Fruit fly (Drosophila melanogaster) whole organism, wandering third instar larva: ENCODE results near the gene ftz-f1.
A peak's percentile ranks its signal among the peaks of the same experiment; 100 is the strongest.

Experiments used
- Abd-B ChIP-seq: fragments of >200 bp; optimal IDR thresholded peaks from 2 replicates; lab custom pipeline; 2017; ENCODE audit warnings: missing biosample characterization, missing genetic modification characterization
- CG32264 ChIP-seq: fragments of 200-800 bp; sonication (Bioruptor generic); optimal IDR thresholded peaks from 2 replicates; lab custom pipeline; 2016; ENCODE audit warnings: missing biosample characterization, missing genetic modification characterization
- CG9705 ChIP-seq: fragments of 200-800 bp; sonication (Bioruptor generic); optimal IDR thresholded peaks from 2 replicates; lab custom pipeline; 2018; ENCODE audit warnings: missing biosample characterization, mild to moderate bottlenecking, missing genetic modification characterization
- CrebA ChIP-seq: fragments of 200-800 bp; sonication (Bioruptor generic); optimal IDR thresholded peaks from 2 replicates; lab custom pipeline; 2016; ENCODE audit warnings: missing biosample characterization, mild to moderate bottlenecking, missing genetic modification characterization, borderline replicate concordance
- Dfd ChIP-seq: fragments of >200 bp; optimal IDR thresholded peaks from 2 replicates; lab custom pipeline; 2017; ENCODE audit warnings: missing biosample characterization, missing genetic modification characterization
- Dif ChIP-seq: fragments of 200-275, 200-300 bp; sonication (Bioruptor generic); optimal IDR thresholded peaks from 2 replicates; lab custom pipeline; 2018; ENCODE audit warnings: missing biosample characterization, missing genetic modification characterization; ENCODE audit not compliant: partially characterized antibody
- GATAd ChIP-seq: sonication (Bioruptor generic); optimal IDR thresholded peaks from 2 replicates; lab custom pipeline; 2016; ENCODE audit warnings: missing biosample characterization, missing genetic modification characterization
- HLH106 ChIP-seq: fragments of 200-800 bp; optimal IDR thresholded peaks from 3 replicates; lab custom pipeline; 2019; ENCODE audit warnings: missing biosample characterization, mild to moderate bottlenecking, missing genetic modification characterization, moderate library complexity
- Hnf4 ChIP-seq: fragments of 200-800 bp; sonication (Bioruptor generic); optimal IDR thresholded peaks from 2 replicates; lab custom pipeline; 2016; ENCODE audit warnings: missing biosample characterization, mild to moderate bottlenecking, missing genetic modification characterization
- Hr78 ChIP-seq: fragments of >200 bp; optimal IDR thresholded peaks from 2 replicates; lab custom pipeline; 2017; ENCODE audit warnings: missing biosample characterization, missing genetic modification characterization
- Hr83 ChIP-seq: fragments of 200-300 bp; sonication (Bioruptor generic); optimal IDR thresholded peaks from 2 replicates; lab custom pipeline; 2016; ENCODE audit warnings: missing biosample characterization, mild to moderate bottlenecking, missing genetic modification characterization, moderate library complexity; ENCODE audit not compliant: poor library complexity, severe bottlenecking
- Jra ChIP-seq: sonication (Bioruptor generic); optimal IDR thresholded peaks from 2 replicates; lab custom pipeline; 2016; ENCODE audit warnings: missing biosample characterization, missing genetic modification characterization
- Mio ChIP-seq: sonication (Bioruptor generic); optimal IDR thresholded peaks from 2 replicates; lab custom pipeline; 2016; ENCODE audit warnings: missing biosample characterization, missing genetic modification characterization
- Myc ChIP-seq: fragments of >200 bp; optimal IDR thresholded peaks from 2 replicates; lab custom pipeline; 2017
- N ChIP-seq: fragments of >200 bp; optimal IDR thresholded peaks from 2 replicates; lab custom pipeline; 2018; ENCODE audit warnings: missing biosample characterization, missing external identifiers, missing genetic modification characterization
- OdsH ChIP-seq: fragments of 200-800 bp; sonication (Bioruptor generic); optimal IDR thresholded peaks from 2 replicates; lab custom pipeline; 2016; ENCODE audit warnings: missing biosample characterization, mild to moderate bottlenecking, missing genetic modification characterization
- Rel ChIP-seq, 2 experiments: fragments of 200-800 bp; sonication (Bioruptor generic) in 1 of 2; optimal IDR thresholded peaks; 2 replicates in 1 of 2; 3 replicates in 1 of 2; lab custom pipeline; 2016 to 2019; ENCODE audit warnings: mild to moderate bottlenecking in 2 of 2, missing biosample characterization in 2 of 2, missing genetic modification characterization in 2 of 2, moderate library complexity in 1 of 2
- Sp1 ChIP-seq: fragments of 200-800 bp; sonication (Bioruptor generic); optimal IDR thresholded peaks from 3 replicates; lab custom pipeline; 2019; ENCODE audit warnings: missing biosample characterization, mild to moderate bottlenecking, missing genetic modification characterization, moderate library complexity
- Vsx2 ChIP-seq: fragments of 200-300, 225-300 bp; sonication (Bioruptor generic); optimal IDR thresholded peaks from 2 replicates; lab custom pipeline; 2018; ENCODE audit warnings: missing biosample characterization, missing genetic modification characterization; ENCODE audit not compliant: partially characterized antibody
- br ChIP-seq: fragments of 200-800 bp; sonication (Bioruptor generic); optimal IDR thresholded peaks from 2 replicates; lab custom pipeline; 2016; ENCODE audit warnings: missing biosample characterization, missing genetic modification characterization
- brk ChIP-seq: fragments of 200-800 bp; sonication (Bioruptor generic); optimal IDR thresholded peaks from 2 replicates; lab custom pipeline; 2016; ENCODE audit warnings: missing biosample characterization, mild to moderate bottlenecking, missing genetic modification characterization
- dl ChIP-seq, 2 experiments: fragments of 175-275, 200-275 bp in 1 of 2; fragments of 200-275 bp in 1 of 2; sonication (Bioruptor generic); optimal IDR thresholded peaks; lab custom pipeline; 2018; ENCODE audit warnings: mild to moderate bottlenecking in 2 of 2, missing biosample characterization in 2 of 2, missing genetic modification characterization in 2 of 2, moderate library complexity in 2 of 2; ENCODE audit not compliant: partially characterized antibody in 2 of 2, insufficient read depth in 1 of 2
- dmrt93B ChIP-seq: fragments of 200-800 bp; sonication (Bioruptor generic); optimal IDR thresholded peaks from 2 replicates; lab custom pipeline; 2018; ENCODE audit warnings: missing biosample characterization, mild to moderate bottlenecking, missing genetic modification characterization
- dsf ChIP-seq: sonication (Bioruptor generic); optimal IDR thresholded peaks from 2 replicates; lab custom pipeline; 2016; ENCODE audit warnings: missing biosample characterization, missing genetic modification characterization, borderline replicate concordance
- ey ChIP-seq: fragments of 200-800 bp; sonication (Bioruptor generic); optimal IDR thresholded peaks from 2 replicates; lab custom pipeline; 2016; ENCODE audit warnings: missing biosample characterization, missing genetic modification characterization
- foxo ChIP-seq, 2 experiments: fragments of 200-800 bp; sonication (Bioruptor generic); optimal IDR thresholded peaks; 2 replicates in 1 of 2; 3 replicates in 1 of 2; lab custom pipeline; 2016 to 2017; ENCODE audit warnings: missing biosample characterization in 2 of 2, missing genetic modification characterization in 2 of 2
- fru ChIP-seq: fragments of 200-800 bp; sonication (Bioruptor generic); optimal IDR thresholded peaks from 3 replicates; lab custom pipeline; 2016; ENCODE audit warnings: missing biosample characterization, mild to moderate bottlenecking, missing genetic modification characterization
- h ChIP-seq: fragments of 200-800 bp; sonication (Bioruptor generic); optimal IDR thresholded peaks from 3 replicates; lab custom pipeline; 2016; ENCODE audit warnings: missing biosample characterization, mild to moderate bottlenecking, missing genetic modification characterization
- jim ChIP-seq: fragments of 175-275, 200-325 bp; sonication (Bioruptor generic); optimal IDR thresholded peaks from 2 replicates; lab custom pipeline; 2016; ENCODE audit warnings: missing biosample characterization, mild to moderate bottlenecking, missing genetic modification characterization
- lola ChIP-seq: fragments of >200 bp; optimal IDR thresholded peaks from 2 replicates; lab custom pipeline; 2017; ENCODE audit warnings: missing biosample characterization, missing genetic modification characterization
- pan ChIP-seq: fragments of >200 bp; optimal IDR thresholded peaks from 2 replicates; lab custom pipeline; 2017
- psq ChIP-seq: fragments of 200-800 bp; sonication (Bioruptor generic); optimal IDR thresholded peaks from 3 replicates; lab custom pipeline; 2017; ENCODE audit warnings: missing biosample characterization, mild to moderate bottlenecking, missing genetic modification characterization, moderate library complexity
- rgr ChIP-seq: fragments of 200-800 bp; sonication (Bioruptor generic); optimal IDR thresholded peaks from 3 replicates; lab custom pipeline; 2016; ENCODE audit warnings: missing biosample characterization, mild to moderate bottlenecking, missing genetic modification characterization
- sage ChIP-seq: fragments of 200-800 bp; sonication (Bioruptor generic); optimal IDR thresholded peaks from 2 replicates; lab custom pipeline; 2016; ENCODE audit warnings: missing biosample characterization, mild to moderate bottlenecking, missing genetic modification characterization
- sv ChIP-seq: fragments of 200-800 bp; sonication (Bioruptor generic); optimal IDR thresholded peaks from 3 replicates; lab custom pipeline; 2016; ENCODE audit warnings: missing biosample characterization, missing genetic modification characterization
- tai ChIP-seq: sonication (Bioruptor generic); optimal IDR thresholded peaks from 2 replicates; lab custom pipeline; 2016; ENCODE audit warnings: missing biosample characterization, missing genetic modification characterization
- usp ChIP-seq: fragments of >200 bp; optimal IDR thresholded peaks from 2 replicates; lab custom pipeline; 2017; ENCODE audit warnings: missing biosample characterization, missing genetic modification characterization
- woc ChIP-seq: sonication (Bioruptor generic); optimal IDR thresholded peaks from 2 replicates; lab custom pipeline; 2016; ENCODE audit warnings: missing biosample characterization, mild to moderate bottlenecking, missing genetic modification characterization

ftz-f1 gene

DNA sequence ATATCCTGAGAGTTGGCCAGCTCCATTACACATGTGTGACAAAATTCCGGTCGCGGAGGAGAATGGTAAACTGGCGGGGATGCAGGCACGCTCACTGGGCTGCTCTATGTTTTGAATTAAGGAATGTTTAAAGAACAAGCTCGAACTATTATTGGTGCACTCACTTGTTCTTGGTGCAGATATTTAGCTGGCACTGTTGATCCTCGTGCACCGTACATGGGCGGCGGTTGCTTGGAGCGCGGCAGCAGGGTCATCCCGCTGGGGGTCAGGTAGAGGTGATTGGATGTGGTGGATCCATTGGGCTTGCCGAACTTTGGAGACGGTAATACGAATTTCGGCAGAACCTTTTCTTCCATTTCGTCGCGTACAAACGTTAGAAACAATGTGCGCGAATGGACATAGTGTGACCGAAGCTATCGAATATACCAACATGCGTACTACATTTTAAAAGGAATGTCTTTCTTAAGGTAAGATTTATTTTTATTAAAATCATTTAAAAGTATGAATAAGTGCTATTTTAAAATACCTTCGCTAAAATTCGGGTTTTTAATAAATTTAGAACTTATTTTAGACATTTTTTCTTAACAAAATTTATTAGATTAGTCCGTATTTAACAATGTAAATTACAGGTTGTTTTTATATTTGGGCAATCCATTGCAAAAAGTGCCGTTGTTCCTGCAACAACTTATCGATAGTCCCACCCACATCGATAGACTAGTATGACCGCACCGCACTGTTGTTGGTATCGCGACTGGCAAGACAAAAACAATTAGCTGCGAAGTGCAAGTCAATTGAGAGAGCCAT lies 53.0 kb downstream of the ftz-f1 start, which contains the start of the genes Nufip and Atg3:
Nufip (minus strand) TSS at position 415 of the 804 bp plus-strand sequence.
Atg3 (plus strand) TSS at position 735 of the 804 bp plus-strand sequence.
- TF ChIP-seq pan (no peak), Abd-B (no peak), Dif (GFP tag; lab: Kevin White, UChicago) (no peak), sv (GFP tag; lab: Kevin White, UChicago) (peak; percentile 49), usp (GFP tag; lab: Kevin White, UChicago) (no peak), dsf (no peak), N (GFP tag; lab: Kevin White, UChicago) (no peak), tai (peak; percentile 51), Vsx2 (GFP tag; lab: Kevin White, UChicago) (no peak), Hr78 (no peak), Myc (lab: Kevin White, UChicago) (no peak), Jra (peak; percentile 4), fru (GFP tag; lab: Kevin White, UChicago) (no peak), h (GFP tag; lab: Kevin White, UChicago) (no peak), CG9705 (no peak), rgr (GFP tag; lab: Kevin White, UChicago) (peak; percentile 22), dmrt93B (GFP tag; lab: Kevin White, UChicago) (no peak), Sp1 (GFP tag; lab: Kevin White, UChicago) (peak; percentile 28), sage (no peak), CG32264 (no peak), brk (GFP tag; lab: Kevin White, UChicago) (no peak), woc (GFP tag; lab: Kevin White, UChicago) (peak; percentile 51), GATAd (GFP tag; lab: Kevin White, UChicago) (no peak), CrebA (no peak), foxo (GFP tag; optimal IDR thresholded peaks at IDR 0.05; lab: Kevin White, UChicago) (peak in 1 of 2 experiments; percentile 3), Hnf4 (GFP tag; lab: Kevin White, UChicago) (peak; percentile 7), br (GFP tag; lab: Kevin White, UChicago) (no peak), lola (GFP tag; lab: Kevin White, UChicago) (no peak), OdsH (GFP tag; lab: Kevin White, UChicago) (no peak), ey (GFP tag; lab: Kevin White, UChicago) (peak; percentile 20), Dfd (GFP tag; lab: Kevin White, UChicago) (no peak), Mio (no peak), Rel (GFP tag; optimal IDR thresholded peaks at IDR 0.05; lab: Kevin White, UChicago) (no peak), Rel (tag; optimal IDR thresholded peaks at IDR 0.05; lab: Kevin White, UChicago) (no peak), psq (GFP tag; lab: Kevin White, UChicago) (peak; percentile 46), Hr83 (no peak), jim (no peak), dl (GFP tag; optimal IDR thresholded peaks at IDR 0.05; lab: Kevin White, UChicago; ENCODE audit: insufficient read depth in 1 of 2, partially characterized antibody in 2 of 2) (no peak), HLH106 (tag; lab: Kevin White, UChicago) (peak; percentile 52)

- TF ChIP-seq Jra (no peak), foxo (GFP tag; optimal IDR thresholded peaks at IDR 0.05; lab: Kevin White, UChicago) (no peak), Hr78 (no peak), Dfd (GFP tag; lab: Kevin White, UChicago) (peak; percentile 54), Sp1 (GFP tag; lab: Kevin White, UChicago) (no peak)
These were observed 54.9 kb downstream of the ftz-f1 start for dm6 chr3L:18746169-18746568.
